Worm (Caenorhabditis elegans): ENCODE measurements around the gene nhx-4.
"Not testable (repeated sequence)": the region's sequence is repeated elsewhere in the genome, so short reads cannot be mapped to it uniquely, and the experiment has no call there.

nhx-4 gene

ce11 chrX:6913989-6914388 is at the start of gene nhx-4:
Gene nhx-4 (plus strand): TSS chrX:6914289.
- TF ChIP-seq cog-1 (tag; optimal IDR thresholded peaks at IDR 0.05) = no peak
- TF ChIP-seq med-1 (GFP tag; optimal IDR thresholded peaks at IDR 0.05; ENCODE audit: insufficient read depth) = no peak
- TF ChIP-seq tab-1 (GFP tag; IDR thresholded peaks at IDR 0.05) = no peak
- no peak for TF ChIP-seq T22C8.4 (GFP tag; IDR thresholded peaks at IDR 0.05)

ce11 chrX:6865839-6866238 is 48.2 kb upstream of the nhx-4 start, which contains the start of gene odr-10:
Gene odr-10 (minus strand): TSS chrX:6865939.
- TF ChIP-seq ztf-23 (GFP tag; IDR thresholded peaks at IDR 0.05) (no peak), klf-2 (GFP tag; conservative IDR thresholded peaks at IDR 0.05) (no peak), ref-1 (GFP tag; conservative IDR thresholded peaks at IDR 0.05) (no peak), ztf-29 (GFP tag; IDR thresholded peaks at IDR 0.05) (no peak), med-1 (GFP tag; optimal IDR thresholded peaks at IDR 0.05; ENCODE audit: insufficient read depth) (no peak), cog-1 (tag; optimal IDR thresholded peaks at IDR 0.05) (no peak), T22C8.4 (GFP tag; IDR thresholded peaks at IDR 0.05) (no peak), tab-1 (GFP tag; IDR thresholded peaks at IDR 0.05) (no peak), flt-1 (GFP tag; IDR thresholded peaks at IDR 0.05) (no peak)

ce11 chrX:6866900-6867299 is 47.2 kb upstream of the nhx-4 start:
- TF ChIP-seq T22C8.4 (GFP tag; IDR thresholded peaks at IDR 0.05) = no peak
- no peak for TF ChIP-seq klf-2 (GFP tag; conservative IDR thresholded peaks at IDR 0.05)
- no peak for TF ChIP-seq ztf-29 (GFP tag; IDR thresholded peaks at IDR 0.05)
- TF ChIP-seq tab-1 (GFP tag; IDR thresholded peaks at IDR 0.05) = no peak
- TF ChIP-seq cog-1 (tag; optimal IDR thresholded peaks at IDR 0.05) = no peak
- no peak for TF ChIP-seq flt-1 (GFP tag; IDR thresholded peaks at IDR 0.05)
- no peak for TF ChIP-seq med-1 (GFP tag; optimal IDR thresholded peaks at IDR 0.05; ENCODE audit: insufficient read depth)
- no peak for TF ChIP-seq ztf-23 (GFP tag; IDR thresholded peaks at IDR 0.05)
- no peak for TF ChIP-seq ref-1 (GFP tag; conservative IDR thresholded peaks at IDR 0.05)

DNA sequence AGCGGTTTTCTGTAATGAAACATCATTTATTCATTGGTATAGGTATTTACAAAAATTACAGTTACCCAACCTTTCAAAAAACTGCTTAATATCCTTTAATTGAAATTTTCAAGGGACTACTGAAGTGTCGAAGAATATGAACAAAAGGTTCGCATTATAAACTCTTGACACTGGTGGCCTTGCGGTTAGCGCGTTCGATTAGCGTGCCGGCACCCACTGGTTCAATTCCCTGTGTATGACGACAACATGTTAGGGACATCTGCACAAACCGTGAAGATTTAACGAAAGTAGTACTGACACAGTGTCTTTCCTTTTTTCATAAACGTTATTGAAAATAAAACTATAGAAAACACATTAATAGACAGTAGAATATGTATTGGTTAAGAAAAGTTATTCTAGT is 46.4 kb upstream of the nhx-4 start:
- TF ChIP-seq tab-1 (GFP tag; IDR thresholded peaks at IDR 0.05) = peak; percentile 69; the same call in 1 of the 2 replicates
- no peak; the same call in 1 of the 2 replicates for TF ChIP-seq ref-1 (GFP tag; conservative IDR thresholded peaks at IDR 0.05)
- TF ChIP-seq ztf-29 (GFP tag; IDR thresholded peaks at IDR 0.05) = peak; percentile 20; the same call in 1 of the 2 replicates
- peak; percentile 37 for TF ChIP-seq cog-1 (tag; optimal IDR thresholded peaks at IDR 0.05)
- TF ChIP-seq klf-2 (GFP tag; conservative IDR thresholded peaks at IDR 0.05) = 0 out of 2 replicates have a peak, but pooled peaks have one; percentile 38
- 0 out of 2 replicates have a peak, but pooled peaks have one; percentile 63 for TF ChIP-seq ztf-23 (GFP tag; IDR thresholded peaks at IDR 0.05)
- TF ChIP-seq T22C8.4 (GFP tag; IDR thresholded peaks at IDR 0.05) = no peak
- no peak for TF ChIP-seq med-1 (GFP tag; optimal IDR thresholded peaks at IDR 0.05; ENCODE audit: insufficient read depth)
- no peak; the same call in 1 of the 2 replicates for TF ChIP-seq flt-1 (GFP tag; IDR thresholded peaks at IDR 0.05)

DNA sequence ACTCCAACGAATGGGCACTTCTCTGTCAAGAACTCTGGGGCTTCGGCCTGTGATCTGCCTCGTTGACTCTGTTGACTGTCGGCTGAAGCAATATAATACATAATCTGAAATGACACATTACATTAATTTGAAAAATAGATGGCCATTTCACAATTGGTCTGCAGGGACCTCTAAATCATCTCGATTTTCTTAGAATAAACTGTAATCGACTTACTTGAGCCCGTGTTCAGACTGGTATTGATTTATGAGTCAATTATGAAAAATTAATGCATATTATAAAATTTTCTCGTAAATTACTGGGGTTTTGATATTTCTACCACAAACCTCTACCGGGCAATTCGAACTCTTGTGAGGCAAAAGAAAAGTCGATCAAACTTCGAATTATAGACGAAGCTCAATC is 45.4 kb upstream of the nhx-4 start, which contains the start of gene C53B7.6:
TSS of gene C53B7.6 (minus strand) at position 101 of the 400 bp plus-strand sequence.
- TF ChIP-seq med-1 (GFP tag; optimal IDR thresholded peaks at IDR 0.05; ENCODE audit: insufficient read depth); flt-1 (GFP tag; IDR thresholded peaks at IDR 0.05); klf-2 (GFP tag; conservative IDR thresholded peaks at IDR 0.05): not testable (repeated sequence)

- TF ChIP-seq flt-1 (GFP tag; IDR thresholded peaks at IDR 0.05) (no peak), tab-1 (GFP tag; IDR thresholded peaks at IDR 0.05) (no peak), ref-1 (GFP tag; conservative IDR thresholded peaks at IDR 0.05) (no peak), klf-2 (GFP tag; conservative IDR thresholded peaks at IDR 0.05) (no peak), ztf-29 (GFP tag; IDR thresholded peaks at IDR 0.05) (no peak), ztf-23 (GFP tag; IDR thresholded peaks at IDR 0.05) (no peak), cog-1 (tag; optimal IDR thresholded peaks at IDR 0.05) (no peak), T22C8.4 (GFP tag; IDR thresholded peaks at IDR 0.05) (no peak), med-1 (GFP tag; optimal IDR thresholded peaks at IDR 0.05; ENCODE audit: insufficient read depth) (no peak)
Observed at ce11 chrX:6874723-6875122, 39.4 kb upstream of the nhx-4 start, which contains the start of gene F41C6.4. Gene F41C6.4 (minus strand): TSS chrX:6874823.

- TF ChIP-seq T22C8.4 (GFP tag; IDR thresholded peaks at IDR 0.05) = no peak
- no peak for TF ChIP-seq ref-1 (GFP tag; conservative IDR thresholded peaks at IDR 0.05)
- no peak for TF ChIP-seq klf-2 (GFP tag; conservative IDR thresholded peaks at IDR 0.05)
- TF ChIP-seq med-1 (GFP tag; optimal IDR thresholded peaks at IDR 0.05; ENCODE audit: insufficient read depth) = no peak
- TF ChIP-seq flt-1 (GFP tag; IDR thresholded peaks at IDR 0.05) = no peak
- no peak for TF ChIP-seq cog-1 (tag; optimal IDR thresholded peaks at IDR 0.05)
- no peak for TF ChIP-seq ztf-23 (GFP tag; IDR thresholded peaks at IDR 0.05)
Observed at ce11 chrX:6875273-6875672, 38.8 kb upstream of the nhx-4 start.

ce11 chrX:6877436-6877835 is 36.7 kb upstream of the nhx-4 start, which contains the start of gene col-173:
Gene col-173 (minus strand): TSS chrX:6877536.
- TF ChIP-seq ztf-23 (GFP tag; IDR thresholded peaks at IDR 0.05) (no peak), med-1 (GFP tag; optimal IDR thresholded peaks at IDR 0.05; ENCODE audit: insufficient read depth) (no peak), ztf-29 (GFP tag; IDR thresholded peaks at IDR 0.05) (no peak), flt-1 (GFP tag; IDR thresholded peaks at IDR 0.05) (no peak), klf-2 (GFP tag; conservative IDR thresholded peaks at IDR 0.05) (no peak), cog-1 (tag; optimal IDR thresholded peaks at IDR 0.05) (no peak), T22C8.4 (GFP tag; IDR thresholded peaks at IDR 0.05) (no peak), ref-1 (GFP tag; conservative IDR thresholded peaks at IDR 0.05) (no peak), tab-1 (GFP tag; IDR thresholded peaks at IDR 0.05) (no peak)

ce11 chrX:6881795-6882194 is 32.3 kb upstream of the nhx-4 start, which contains the start of gene F41C6.6:
Gene F41C6.6 (minus strand): TSS chrX:6881895.
- not testable (repeated sequence) for TF ChIP-seq flt-1, ztf-29, ztf-23 (GFP tag; IDR thresholded peaks at IDR 0.05)

DNA sequence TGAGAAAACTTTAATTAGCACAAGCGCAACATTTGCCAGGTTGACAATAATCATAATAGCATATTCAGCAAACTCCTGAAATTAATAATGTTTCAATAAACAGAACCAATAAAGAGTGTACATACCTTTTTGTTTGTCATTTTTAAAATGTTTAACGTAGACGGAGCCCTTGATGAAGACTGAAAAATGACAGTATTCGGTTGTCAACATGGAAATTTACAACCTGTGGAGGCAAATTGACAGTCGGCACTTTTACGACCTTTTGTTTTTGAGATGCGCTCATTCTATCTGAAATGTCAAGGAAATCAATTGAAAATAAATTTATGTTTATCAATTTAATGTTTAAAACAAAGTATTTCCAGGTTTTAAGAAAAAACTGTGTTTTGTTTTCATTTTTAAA is 29.6 kb upstream of the nhx-4 start:
- no peak for TF ChIP-seq T22C8.4 (GFP tag; IDR thresholded peaks at IDR 0.05)
- TF ChIP-seq med-1 (GFP tag; optimal IDR thresholded peaks at IDR 0.05; ENCODE audit: insufficient read depth) = no peak
- no peak for TF ChIP-seq cog-1 (tag; optimal IDR thresholded peaks at IDR 0.05)
- TF ChIP-seq ztf-23 (GFP tag; IDR thresholded peaks at IDR 0.05) = no peak
- no peak for TF ChIP-seq tab-1 (GFP tag; IDR thresholded peaks at IDR 0.05)
- TF ChIP-seq klf-2 (GFP tag; conservative IDR thresholded peaks at IDR 0.05) = no peak
- no peak for TF ChIP-seq ztf-29 (GFP tag; IDR thresholded peaks at IDR 0.05)
- no peak for TF ChIP-seq ref-1 (GFP tag; conservative IDR thresholded peaks at IDR 0.05)
- no peak for TF ChIP-seq flt-1 (GFP tag; IDR thresholded peaks at IDR 0.05)
